Fruit fly (Drosophila melanogaster) whole organism, pupa: ENCODE measurements around the gene CG16953.

Experiments
- CG10348 ChIP-seq: fragments of 200-800 bp; sonication (Bioruptor generic); IDR thresholded peaks from 2 replicates; pipeline ENCODE4 v1.3.6; 2022; ENCODE audit warnings: missing biosample characterization, missing genetic modification characterization
- CG15710 ChIP-seq: fragments of 200-800 bp; sonication (Bioruptor generic); optimal IDR thresholded peaks from 2 replicates; lab custom pipeline; 2018; ENCODE audit warnings: missing biosample characterization, mild to moderate bottlenecking, missing genetic modification characterization, moderate library complexity
- CG8159 ChIP-seq: fragments of 200-800 bp; sonication (Bioruptor generic); optimal IDR thresholded peaks from 3 replicates; lab custom pipeline; 2018; ENCODE audit warnings: missing biosample characterization, mild to moderate bottlenecking, missing genetic modification characterization, moderate library complexity
- CG8301 ChIP-seq: fragments of 200-800 bp; sonication (Bioruptor generic); optimal IDR thresholded peaks from 2 replicates; lab custom pipeline; 2018; ENCODE audit warnings: missing biosample characterization, mild to moderate bottlenecking, missing genetic modification characterization
- CG9948 ChIP-seq: fragments of 200-800 bp; sonication (Bioruptor generic); optimal IDR thresholded peaks from 2 replicates; lab custom pipeline; 2018; ENCODE audit warnings: missing biosample characterization, mild to moderate bottlenecking, missing genetic modification characterization, moderate library complexity
- fd96Ca ChIP-seq: fragments of 200-800 bp; sonication (Bioruptor generic); IDR thresholded peaks from 3 replicates; pipeline ENCODE4 v1.3.6; 2022; ENCODE audit warnings: missing biosample characterization, missing genetic modification characterization

dm6 chr3R:20581376-20581775 is 4.3 kb downstream of the CG16953 start, which contains the start of gene CG34008:
- TF ChIP-seq CG9948 (tag; lab: Kevin White, UChicago) (no peak), CG10348 (GFP tag; lab: Robert Waterston, UW) (no peak), fd96Ca (no peak), CG8159 (tag; lab: Kevin White, UChicago) (no peak), CG8301 (no peak), CG15710 (tag; lab: Kevin White, UChicago) (no peak)
